Fruit fly (Drosophila melanogaster) whole organism, embryonic: ENCODE measurements around the gene Zaf1.

Source experiments
- B-H1 ChIP-seq: fragments of 200-800 bp; sonication (Bioruptor generic); IDR thresholded peaks from 3 replicates; pipeline ENCODE4 v1.3.6; 2022; ENCODE audit warnings: missing biosample characterization, missing genetic modification characterization
- B-H2 ChIP-seq: fragments of 200-800 bp; sonication (Bioruptor generic); optimal IDR thresholded peaks from 2 replicates; lab custom pipeline; 2018; ENCODE audit warnings: missing biosample characterization, mild to moderate bottlenecking, missing genetic modification characterization
- Blimp-1 ChIP-seq: fragments of 200-800 bp; sonication (Bioruptor generic); optimal IDR thresholded peaks from 3 replicates; lab custom pipeline; 2018; ENCODE audit warnings: missing biosample characterization, missing genetic modification characterization, mild to moderate bottlenecking, moderate library complexity, missing genetic modification reagents
- C15 ChIP-seq: fragments of 200-800 bp; sonication (Bioruptor generic); IDR thresholded peaks from 3 replicates; pipeline ENCODE4 v1.3.6; 2022; ENCODE audit warnings: missing biosample characterization, missing genetic modification characterization
- CG10267 ChIP-seq: fragments of 200-800 bp; sonication (Bioruptor generic); optimal IDR thresholded peaks from 2 replicates; lab custom pipeline; 2018; ENCODE audit warnings: missing biosample characterization, mild to moderate bottlenecking, missing genetic modification characterization, moderate library complexity
- CG11247 ChIP-seq: fragments of 200-800 bp; sonication (Bioruptor generic); IDR thresholded peaks from 2 replicates; pipeline ENCODE4 v1.3.6; 2022; ENCODE audit warnings: missing biosample characterization, missing genetic modification characterization
- CG11560 ChIP-seq: fragments of 200-800 bp; sonication (Bioruptor generic); IDR thresholded peaks from 3 replicates; pipeline ENCODE4 v1.3.6; 2022; ENCODE audit warnings: missing biosample characterization, missing genetic modification characterization
- CG12155 ChIP-seq: fragments of 200-800 bp; sonication (Bioruptor generic); optimal IDR thresholded peaks from 3 replicates; lab custom pipeline; 2016; ENCODE audit warnings: missing biosample characterization, missing genetic modification characterization
- CG13287 ChIP-seq: fragments of 200-800 bp; sonication (Bioruptor generic); IDR thresholded peaks from 2 replicates; pipeline ENCODE4 v1.3.6; 2022; ENCODE audit warnings: missing biosample characterization, missing genetic modification characterization; ENCODE audit not compliant: partially characterized antibody
- CG14014 ChIP-seq: fragments of 200-800 bp; sonication (Bioruptor generic); IDR thresholded peaks from 2 replicates; pipeline ENCODE4 v1.3.6; 2022; ENCODE audit warnings: missing biosample characterization, missing genetic modification characterization
- CG15269 ChIP-seq: fragments of 200-800 bp; sonication (Bioruptor generic); optimal IDR thresholded peaks from 2 replicates; lab custom pipeline; 2018; ENCODE audit warnings: missing biosample characterization, mild to moderate bottlenecking, missing genetic modification characterization, moderate library complexity
- CG15696 ChIP-seq: fragments of 200-800 bp; sonication (Bioruptor generic); optimal IDR thresholded peaks from 2 replicates; lab custom pipeline; 2019; ENCODE audit warnings: missing biosample characterization, mild to moderate bottlenecking, missing genetic modification characterization, moderate library complexity
- CG16813 ChIP-seq: fragments of 200-800 bp; sonication (Bioruptor generic); IDR thresholded peaks from 3 replicates; pipeline ENCODE4 v1.3.6; 2022; ENCODE audit warnings: missing biosample characterization, missing genetic modification characterization; ENCODE audit not compliant: partially characterized antibody
- CG17912 ChIP-seq: fragments of 200-800 bp; sonication (Bioruptor generic); optimal IDR thresholded peaks from 2 replicates; lab custom pipeline; 2018; ENCODE audit warnings: missing biosample characterization, mild to moderate bottlenecking, missing genetic modification characterization
- CG18476 ChIP-seq: fragments of 200-800 bp; sonication (Bioruptor generic); optimal IDR thresholded peaks from 2 replicates; lab custom pipeline; 2016; ENCODE audit warnings: missing biosample characterization, mild to moderate bottlenecking, missing genetic modification characterization
- CG18619 ChIP-seq: fragments of 200-800 bp; sonication (Bioruptor generic); optimal IDR thresholded peaks from 3 replicates; lab custom pipeline; 2017; ENCODE audit warnings: missing biosample characterization, mild to moderate bottlenecking, missing genetic modification characterization
- CG2678 ChIP-seq: fragments of 200-800 bp; sonication (Bioruptor generic); optimal IDR thresholded peaks from 3 replicates; lab custom pipeline; 2019; ENCODE audit warnings: missing biosample characterization, mild to moderate bottlenecking, missing genetic modification characterization, moderate library complexity
- CG31365 ChIP-seq: fragments of 200-800 bp; sonication (Bioruptor generic); optimal IDR thresholded peaks from 2 replicates; lab custom pipeline; 2018; ENCODE audit warnings: missing biosample characterization, mild to moderate bottlenecking, missing genetic modification characterization
- CG31441 ChIP-seq: fragments of 200-800 bp; sonication (Bioruptor generic); IDR thresholded peaks from 2 replicates; pipeline ENCODE4 v1.3.6; 2022; ENCODE audit warnings: missing biosample characterization, missing genetic modification characterization
- CG4424 ChIP-seq: fragments of 200-800 bp; sonication (Bioruptor generic); optimal IDR thresholded peaks from 3 replicates; lab custom pipeline; 2016; ENCODE audit warnings: missing biosample characterization, missing genetic modification characterization
- CG4854 ChIP-seq: fragments of 200-800 bp; sonication (Bioruptor generic); optimal IDR thresholded peaks from 2 replicates; lab custom pipeline; 2016; ENCODE audit warnings: missing biosample characterization, missing genetic modification characterization, inconsistent platforms
- CG7556 ChIP-seq: fragments of 200-800 bp; sonication (Bioruptor generic); optimal IDR thresholded peaks from 2 replicates; lab custom pipeline; 2017; ENCODE audit warnings: missing biosample characterization, mild to moderate bottlenecking, missing genetic modification characterization
- CG7786 ChIP-seq: fragments of 200-800 bp; sonication (Bioruptor generic); optimal IDR thresholded peaks from 2 replicates; lab custom pipeline; 2016; ENCODE audit warnings: missing biosample characterization, missing genetic modification characterization
- CG8765 ChIP-seq: fragments of 200-800 bp; sonication (Bioruptor generic); IDR thresholded peaks from 2 replicates; pipeline ENCODE4 v1.3.6; 2022; ENCODE audit warnings: missing biosample characterization, missing genetic modification characterization
- CG8924 ChIP-seq: fragments of 200-800 bp; optimal IDR thresholded peaks from 3 replicates; lab custom pipeline; 2019; ENCODE audit warnings: missing biosample characterization, mild to moderate bottlenecking, missing genetic modification characterization, moderate library complexity
- Dek ChIP-seq: fragments of 200-800 bp; sonication (Bioruptor generic); optimal IDR thresholded peaks from 3 replicates; lab custom pipeline; 2019; ENCODE audit warnings: missing biosample characterization, mild to moderate bottlenecking, missing genetic modification characterization, moderate library complexity
- E2f2 ChIP-seq: fragments of 200-800 bp; sonication (Bioruptor generic); IDR thresholded peaks from 2 replicates; pipeline ENCODE4 v1.3.6; 2022; ENCODE audit warnings: missing biosample characterization, missing genetic modification characterization
- Hr39 ChIP-seq: fragments of >200 bp; optimal IDR thresholded peaks from 2 replicates; lab custom pipeline; 2017
- Pdp1 ChIP-seq, 2 experiments: fragments of 200-800 bp; sonication (Bioruptor generic); optimal IDR thresholded peaks; 3 replicates each; lab custom pipeline; 2016; ENCODE audit warnings: missing biosample characterization in 2 of 2, missing genetic modification characterization in 2 of 2, mild to moderate bottlenecking in 1 of 2, moderate library complexity in 1 of 2
- Rfx ChIP-seq: fragments of 200-800 bp; sonication (Bioruptor generic); IDR thresholded peaks from 2 replicates; pipeline ENCODE4 v1.3.6; 2022; ENCODE audit warnings: missing biosample characterization, missing genetic modification characterization
- Spps ChIP-seq: fragments of 200-800 bp; sonication (Bioruptor generic); optimal IDR thresholded peaks from 2 replicates; lab custom pipeline; 2018; ENCODE audit warnings: missing biosample characterization, mild to moderate bottlenecking, missing genetic modification characterization
- Usf ChIP-seq: fragments of 200-800 bp; sonication (Bioruptor generic); optimal IDR thresholded peaks from 2 replicates; lab custom pipeline; 2017; ENCODE audit warnings: missing genotype, missing biosample characterization, missing genetic modification characterization
- amos ChIP-seq: fragments of 200-800 bp; sonication (Bioruptor generic); IDR thresholded peaks from 2 replicates; pipeline ENCODE4 v1.3.6; 2022; ENCODE audit warnings: missing biosample characterization, missing genetic modification characterization; ENCODE audit not compliant: partially characterized antibody
- bsh ChIP-seq, 2 experiments: fragments of 200-800 bp; sonication (Bioruptor generic); optimal IDR thresholded peaks; 2 replicates each; lab custom pipeline; 2017 to 2018; ENCODE audit warnings: mild to moderate bottlenecking in 2 of 2, missing biosample characterization in 2 of 2, missing genetic modification characterization in 2 of 2, moderate library complexity in 1 of 2
- ci ChIP-seq: fragments of 200-800 bp; sonication (Bioruptor generic); IDR thresholded peaks from 3 replicates; pipeline ENCODE4 v1.3.6; 2022; ENCODE audit warnings: missing biosample characterization, missing genetic modification characterization
- dan ChIP-seq: fragments of 200-800 bp; sonication (Bioruptor generic); IDR thresholded peaks from 2 replicates; pipeline ENCODE4 v1.3.6; 2022; ENCODE audit warnings: missing biosample characterization, missing genetic modification characterization
- dmrt99B ChIP-seq: fragments of 200-800 bp; sonication (Bioruptor generic); optimal IDR thresholded peaks from 2 replicates; lab custom pipeline; 2018; ENCODE audit warnings: missing biosample characterization, mild to moderate bottlenecking, missing genetic modification characterization, moderate library complexity
- fd3F ChIP-seq: fragments of 200-800 bp; sonication (Bioruptor generic); optimal IDR thresholded peaks from 2 replicates; lab custom pipeline; 2018; ENCODE audit warnings: missing biosample characterization, mild to moderate bottlenecking, missing genetic modification characterization, moderate library complexity
- gcm2 ChIP-seq: fragments of 200-800 bp; sonication (Bioruptor generic); optimal IDR thresholded peaks from 2 replicates; lab custom pipeline; 2016; ENCODE audit warnings: missing biosample characterization, missing genetic modification characterization
- nau ChIP-seq: fragments of 200-800 bp; sonication (Bioruptor generic); optimal IDR thresholded peaks from 3 replicates; lab custom pipeline; 2017; ENCODE audit warnings: missing biosample characterization, mild to moderate bottlenecking, missing genetic modification characterization, missing genetic modification reagents
- prd ChIP-seq, 3 experiments: fragments of >200 bp in 2 of 3; fragments of 200-800 bp in 1 of 3; sonication (Bioruptor generic) in 1 of 3; optimal IDR thresholded peaks in 2 of 3; IDR thresholded peaks in 1 of 3; 2 replicates in 2 of 3; 3 replicates in 1 of 3; pipeline versions ENCODE4 v1.3.6 to Lab custom; 2017 to 2022; ENCODE audit warnings: missing biosample characterization in 1 of 3, missing genetic modification characterization in 1 of 3
- psq ChIP-seq: fragments of 200-800 bp; sonication (Bioruptor generic); optimal IDR thresholded peaks from 2 replicates; lab custom pipeline; 2017; ENCODE audit warnings: missing biosample characterization, missing genetic modification characterization
- rib ChIP-seq: fragments of 200-800 bp; sonication (Bioruptor generic); IDR thresholded peaks from 2 replicates; pipeline ENCODE4 v1.3.6; 2022; ENCODE audit warnings: missing biosample characterization, missing genetic modification characterization
- row ChIP-seq: fragments of 200-800 bp; sonication (Bioruptor generic); IDR thresholded peaks from 3 replicates; pipeline ENCODE4 v1.3.6; 2022; ENCODE audit warnings: missing biosample characterization, missing genetic modification characterization
- run ChIP-seq: fragments of 200-800 bp; sonication (Bioruptor generic); optimal IDR thresholded peaks from 3 replicates; lab custom pipeline; 2018; ENCODE audit warnings: missing biosample characterization, mild to moderate bottlenecking, missing genetic modification characterization
- schlank ChIP-seq: fragments of 200-800 bp; sonication (Bioruptor generic); optimal IDR thresholded peaks from 2 replicates; lab custom pipeline; 2018; ENCODE audit warnings: missing biosample characterization, mild to moderate bottlenecking, missing genetic modification characterization
- sisA ChIP-seq: fragments of 200-800 bp; sonication (Bioruptor generic); IDR thresholded peaks from 2 replicates; pipeline ENCODE4 v1.3.6; 2022; ENCODE audit warnings: missing biosample characterization, missing genetic modification characterization
- sr ChIP-seq: fragments of 200-800 bp; sonication (Bioruptor generic); IDR thresholded peaks from 3 replicates; pipeline ENCODE4 v1.3.6; 2022; ENCODE audit warnings: missing biosample characterization, missing genetic modification characterization
- toy ChIP-seq: fragments of 200-800 bp; sonication (Bioruptor generic); IDR thresholded peaks from 2 replicates; pipeline ENCODE4 v1.3.6; 2022; ENCODE audit warnings: missing biosample characterization, missing genetic modification characterization

The Zaf1 gene

dm6 chr3R:11623025-11623424 is 2.4 kb downstream of the Zaf1 start, which contains the start of gene CG14711 (continued):
- peak; percentile 85 for TF ChIP-seq CG15696 (tag; lab: Kevin White, UChicago)
- TF ChIP-seq CG14014 = peak; percentile 88
- TF ChIP-seq dan (GFP tag; lab: Robert Waterston, UW) = no peak
- TF ChIP-seq CG12155 (GFP tag; lab: Kevin White, UChicago) = peak; percentile 85
- TF ChIP-seq bsh (GFP tag; optimal IDR thresholded peaks at IDR 0.05; lab: Kevin White, UChicago) = peak in 1 of 2 experiments; percentile 91
- TF ChIP-seq fd3F = peak; percentile 76
- TF ChIP-seq CG10267 (tag; lab: Kevin White, UChicago) = peak; percentile 83
- no peak for TF ChIP-seq Dek (tag; lab: Kevin White, UChicago)
- TF ChIP-seq CG4854 (GFP tag; lab: Kevin White, UChicago) = peak; percentile 65
- TF ChIP-seq E2f2 = peak; percentile 81
- no peak; the same call in 1 of the 2 replicates for TF ChIP-seq CG31441 (GFP tag; lab: Robert Waterston, UW)
- TF ChIP-seq CG15269 = no peak
- peak; percentile 96 for TF ChIP-seq row
- no peak for TF ChIP-seq sr (GFP tag; lab: Robert Waterston, UW)
- no peak for TF ChIP-seq Hr39 (lab: Kevin White, UChicago)
- TF ChIP-seq CG18476 (GFP tag; lab: Kevin White, UChicago) = peak; percentile 80
- TF ChIP-seq CG11560 = peak; percentile 75
- peak; percentile 65 for TF ChIP-seq CG17912 (GFP tag; lab: Kevin White, UChicago)
- TF ChIP-seq B-H1 (GFP tag; lab: Robert Waterston, UW) = peak; percentile 67; the same call in 2 of the 3 replicates
- no peak for TF ChIP-seq toy (GFP tag; lab: Robert Waterston, UW)
- TF ChIP-seq B-H2 = peak; percentile 91
- peak; percentile 55 for TF ChIP-seq schlank (tag; lab: Kevin White, UChicago)
- TF ChIP-seq CG7556 (GFP tag; lab: Kevin White, UChicago) = peak; percentile 83
- peak; percentile 82 for TF ChIP-seq sisA (GFP tag; lab: Robert Waterston, UW)
- TF ChIP-seq CG13287 (GFP tag; lab: Robert Waterston, UW) = peak; percentile 92
- peak; percentile 86 for TF ChIP-seq Spps (tag; lab: Kevin White, UChicago)
- TF ChIP-seq Rfx (GFP tag; lab: Robert Waterston, UW) = peak; percentile 88
- peak; percentile 75 to 77 for TF ChIP-seq Pdp1 (GFP tag; optimal IDR thresholded peaks at IDR 0.05; lab: Kevin White, UChicago)
- TF ChIP-seq Usf (GFP tag; lab: Kevin White, UChicago) = peak; percentile 26
- no peak for TF ChIP-seq dmrt99B (tag; lab: Kevin White, UChicago)
- TF ChIP-seq Blimp-1 (GFP tag; lab: Kevin White, UChicago) = no peak
- peak; percentile 19 for TF ChIP-seq psq (GFP tag; lab: Kevin White, UChicago)
- peak; percentile 68 for TF ChIP-seq CG11247 (GFP tag; lab: Robert Waterston, UW)
- TF ChIP-seq CG18619 (GFP tag; lab: Kevin White, UChicago) = peak; percentile 64
- TF ChIP-seq nau (GFP tag; lab: Kevin White, UChicago) = no peak
- TF ChIP-seq, all 482 proteins: peak for 381

- TF ChIP-seq run (tag; lab: Kevin White, UChicago) (no peak), CG8765 (GFP tag; lab: Robert Waterston, UW) (peak; percentile 69; the same call in 1 of the 2 replicates), prd (optimal IDR thresholded peaks at IDR 0.05; lab: Kevin White, UChicago) (no peak), prd (GFP tag; IDR thresholded peaks at IDR 0.05; lab: Robert Waterston, UW) (peak; percentile 84), ci (GFP tag; lab: Robert Waterston, UW) (peak; percentile 77), rib (GFP tag; lab: Robert Waterston, UW) (0 out of 2 replicates have a peak, but pooled peaks have one; percentile 49), CG31365 (tag; lab: Kevin White, UChicago) (no peak), amos (GFP tag; lab: Robert Waterston, UW) (peak; percentile 23; the same call in 1 of the 2 replicates), CG16813 (GFP tag; lab: Robert Waterston, UW) (peak; percentile 33; the same call in 1 of the 3 replicates), CG8924 (tag; lab: Kevin White, UChicago) (peak; percentile 69), gcm2 (GFP tag; lab: Kevin White, UChicago) (no peak), C15 (no peak), CG2678 (peak; percentile 59), CG4424 (peak; percentile 64), CG7786 (peak; percentile 83)
Measured at dm6 chr3R:11619709-11620409, 5.6 kb downstream of the Zaf1 start, which contains the start of the genes Jupiter and CG14710. Gene Jupiter, minus strand, starts transcription at chr3R:11619906. Gene CG14710, plus strand, starts transcription at chr3R:11620090.
